Fruit fly (Drosophila melanogaster) whole organism, wandering third instar larva: ENCODE measurements around the gene Rab14.

ENCODE experiments used
- Abd-B ChIP-seq: fragments of >200 bp; optimal IDR thresholded peaks from 2 replicates; lab custom pipeline; 2017; ENCODE audit warnings: missing biosample characterization, missing genetic modification characterization
- Dfd ChIP-seq: fragments of >200 bp; optimal IDR thresholded peaks from 2 replicates; lab custom pipeline; 2017; ENCODE audit warnings: missing biosample characterization, missing genetic modification characterization
- GATAd ChIP-seq: sonication (Bioruptor generic); optimal IDR thresholded peaks from 2 replicates; lab custom pipeline; 2016; ENCODE audit warnings: missing biosample characterization, missing genetic modification characterization
- Jra ChIP-seq: sonication (Bioruptor generic); optimal IDR thresholded peaks from 2 replicates; lab custom pipeline; 2016; ENCODE audit warnings: missing biosample characterization, missing genetic modification characterization
- Myc ChIP-seq: fragments of >200 bp; optimal IDR thresholded peaks from 2 replicates; lab custom pipeline; 2017
- Sp1 ChIP-seq: fragments of 200-800 bp; sonication (Bioruptor generic); optimal IDR thresholded peaks from 3 replicates; lab custom pipeline; 2019; ENCODE audit warnings: missing biosample characterization, mild to moderate bottlenecking, missing genetic modification characterization, moderate library complexity
- fru ChIP-seq: fragments of 200-800 bp; sonication (Bioruptor generic); optimal IDR thresholded peaks from 3 replicates; lab custom pipeline; 2016; ENCODE audit warnings: missing biosample characterization, mild to moderate bottlenecking, missing genetic modification characterization
- psq ChIP-seq: fragments of 200-800 bp; sonication (Bioruptor generic); optimal IDR thresholded peaks from 3 replicates; lab custom pipeline; 2017; ENCODE audit warnings: missing biosample characterization, mild to moderate bottlenecking, missing genetic modification characterization, moderate library complexity

DNA sequence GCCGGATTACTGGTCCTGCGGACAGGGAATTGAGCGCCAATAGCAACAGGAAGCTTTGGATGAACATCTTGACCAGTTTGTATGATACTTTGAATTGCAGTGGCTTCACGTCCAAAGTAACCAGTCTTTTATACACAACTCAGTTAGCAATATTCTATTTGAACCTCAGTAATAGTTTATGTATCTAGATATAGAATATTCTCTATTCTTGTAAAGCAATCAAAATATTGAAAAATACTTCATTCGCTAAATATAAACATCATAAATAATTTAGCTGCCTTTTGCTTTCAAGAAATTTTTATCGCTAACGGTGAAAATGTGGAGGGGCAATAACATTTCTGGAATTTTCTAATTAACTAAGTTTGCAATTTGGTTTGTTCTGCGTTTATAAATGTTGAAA is 8.4 kb upstream of the Rab14 start, which contains the start of gene Send2:
- no peak for TF ChIP-seq Jra (GFP tag; lab: Kevin White, UChicago)
- no peak for TF ChIP-seq Dfd
- TF ChIP-seq Myc (lab: Kevin White, UChicago): no peak
- TF ChIP-seq Sp1 (GFP tag; lab: Kevin White, UChicago): no peak
- no peak for TF ChIP-seq GATAd
- TF ChIP-seq Abd-B (GFP tag; lab: Kevin White, UChicago): no peak
- TF ChIP-seq psq: no peak
- TF ChIP-seq fru (GFP tag; lab: Kevin White, UChicago): no peak
